Worm (Caenorhabditis elegans): ENCODE results near the gene best-24.

ce11 chrIII:7877090-7877489, 23.7 kb upstream of the best-24 start:
- no peak for TF ChIP-seq R02D3.7 (tag; optimal IDR thresholded peaks at IDR 0.05)
- TF ChIP-seq unc-62 (GFP tag; optimal IDR thresholded peaks at IDR 0.05): no peak
- TF ChIP-seq fos-1 (tag; optimal IDR thresholded peaks at IDR 0.05): no peak
- no peak for TF ChIP-seq lin-13 (GFP tag; optimal IDR thresholded peaks at IDR 0.05)
- TF ChIP-seq ztf-11 (tag; optimal IDR thresholded peaks at IDR 0.05): no peak
- no peak for TF ChIP-seq elt-3 (tag; optimal IDR thresholded peaks at IDR 0.05)
- TF ChIP-seq nhr-237 (tag; optimal IDR thresholded peaks at IDR 0.05): no peak
- TF ChIP-seq dmd-4 (tag; optimal IDR thresholded peaks at IDR 0.05): no peak
- TF ChIP-seq ceh-82 (tag; optimal IDR thresholded peaks at IDR 0.05): no peak
- TF ChIP-seq ama-1 (optimal IDR thresholded peaks at IDR 0.05): no peak
- TF ChIP-seq snpc-4 (tag; optimal IDR thresholded peaks at IDR 0.05): no peak
- no peak for TF ChIP-seq unc-55 (GFP tag; optimal IDR thresholded peaks at IDR 0.05)
- TF ChIP-seq aly-2 (tag; optimal IDR thresholded peaks at IDR 0.05): no peak

Measured in whole organism, L2 larva.